Worm (Caenorhabditis elegans): ENCODE data around the gene clec-162.

ce11 chrIII:9772394-9772793 lies 47.4 kb upstream of the clec-162 start:
- TF ChIP-seq egl-27 (tag; optimal IDR thresholded peaks at IDR 0.05) = no peak
- TF ChIP-seq unc-86 (tag; optimal IDR thresholded peaks at IDR 0.05) = no peak
- TF ChIP-seq blmp-1 (tag; optimal IDR thresholded peaks at IDR 0.05) = no peak
- no peak for TF ChIP-seq nhr-11 (tag; optimal IDR thresholded peaks at IDR 0.05)
- TF ChIP-seq snpc-4 (tag; optimal IDR thresholded peaks at IDR 0.05) = no peak
- no peak for TF ChIP-seq nhr-76 (tag; optimal IDR thresholded peaks at IDR 0.05)
- no peak for TF ChIP-seq tlp-1 (tag; optimal IDR thresholded peaks at IDR 0.05)
- no peak for TF ChIP-seq alr-1 (tag; optimal IDR thresholded peaks at IDR 0.05; ENCODE audit: borderline replicate concordance)
- no peak for TF ChIP-seq fkh-10 (GFP tag; optimal IDR thresholded peaks at IDR 0.05)
- TF ChIP-seq elt-2 (tag; optimal IDR thresholded peaks at IDR 0.05) = no peak
- no peak for TF ChIP-seq ces-1 (GFP tag; optimal IDR thresholded peaks at IDR 0.05)
- no peak for TF ChIP-seq nhr-19 (GFP tag; conservative IDR thresholded peaks at IDR 0.05)
- TF ChIP-seq unc-130 (tag; optimal IDR thresholded peaks at IDR 0.05) = no peak
- no peak for TF ChIP-seq unc-30 (tag; optimal IDR thresholded peaks at IDR 0.05)
